Worm (Caenorhabditis elegans): Measurements from ENCODE around the gene H06I04.6.
A peak's percentile ranks its signal among the peaks of the same experiment; 100 is the strongest.

Gene H06I04.6

DNA sequence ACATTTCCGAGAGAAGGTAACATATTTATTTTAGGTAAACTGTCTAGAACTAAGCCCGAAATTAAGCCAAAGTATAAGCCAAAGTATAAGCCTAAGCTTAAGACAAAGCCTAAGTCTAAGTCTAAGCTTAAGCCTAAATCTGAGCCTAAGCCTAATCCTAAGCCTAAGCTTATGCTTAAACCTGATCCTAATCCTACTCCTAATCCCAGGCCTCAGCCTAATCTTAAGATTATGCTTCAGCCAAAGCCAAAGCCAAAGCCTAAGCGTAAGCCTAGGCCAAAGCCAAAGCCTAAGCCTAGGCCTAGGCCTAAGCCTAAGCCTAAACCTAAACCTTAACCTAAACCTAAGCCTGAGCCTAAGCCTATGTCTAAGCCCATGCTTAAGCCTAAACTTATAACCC, 8.3 kb downstream of the H06I04.6 start:
- TF ChIP-seq dve-1 (tag; optimal IDR thresholded peaks at IDR 0.05) (peak; percentile 99), hlh-15 (tag; optimal IDR thresholded peaks at IDR 0.05) (no peak), fkh-10 (GFP tag; optimal IDR thresholded peaks at IDR 0.05) (no peak), ama-1 (optimal IDR thresholded peaks at IDR 0.05) (no peak), npax-4 (tag; optimal IDR thresholded peaks at IDR 0.05) (no peak)

DNA sequence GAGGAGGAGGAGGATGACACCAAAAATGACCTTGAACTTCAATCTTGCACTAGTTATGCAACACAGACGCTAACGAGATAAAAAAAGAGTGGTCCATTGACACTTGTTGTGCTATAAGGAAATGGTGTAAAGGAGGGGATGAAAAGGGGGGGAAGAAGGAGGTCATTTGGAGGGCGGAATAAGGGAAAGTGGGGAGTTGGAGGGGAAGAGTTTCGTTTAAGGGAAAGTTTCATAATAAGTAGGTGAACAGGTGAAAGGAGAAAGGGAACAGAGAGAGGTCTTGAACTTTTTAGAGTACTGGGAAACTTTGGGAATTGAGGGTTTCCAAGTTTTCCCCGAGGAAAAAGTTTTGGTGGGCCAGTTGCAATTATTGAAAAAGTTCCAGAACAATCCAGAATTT, 16.2 kb downstream of the H06I04.6 start:
- no peak for TF ChIP-seq elt-4 (tag; optimal IDR thresholded peaks at IDR 0.05)

DNA sequence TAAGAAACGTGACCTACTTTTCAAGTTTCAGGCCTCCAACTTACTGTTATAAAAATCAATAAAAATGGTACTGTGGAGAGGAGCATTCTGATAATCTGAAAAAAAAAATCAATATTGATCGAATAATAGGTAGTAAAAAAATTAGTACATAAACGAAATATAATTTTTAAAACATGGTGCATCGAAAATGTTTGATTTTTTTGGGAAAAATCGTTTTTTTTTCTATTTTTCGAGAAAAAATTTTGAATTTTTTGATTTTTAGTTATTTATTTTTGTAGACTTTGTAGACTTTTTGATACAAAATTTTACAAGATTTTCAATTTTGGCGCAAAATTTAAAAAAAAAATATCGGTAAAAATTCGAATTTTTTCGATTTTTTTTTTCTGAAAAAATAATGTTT, 17.1 kb downstream of the H06I04.6 start, which contains the start of gene cutl-25:
TSS of gene cutl-25 (minus strand) at position 101 of the 400 bp plus-strand sequence.
- TF ChIP-seq hlh-13 (GFP tag; optimal IDR thresholded peaks at IDR 0.05) (no peak), ceh-2 (tag; optimal IDR thresholded peaks at IDR 0.05) (no peak), Y22D7AL.16 (tag; optimal IDR thresholded peaks at IDR 0.05) (no peak), dmd-4 (tag; optimal IDR thresholded peaks at IDR 0.05; ENCODE audit: borderline replicate concordance) (no peak)

DNA sequence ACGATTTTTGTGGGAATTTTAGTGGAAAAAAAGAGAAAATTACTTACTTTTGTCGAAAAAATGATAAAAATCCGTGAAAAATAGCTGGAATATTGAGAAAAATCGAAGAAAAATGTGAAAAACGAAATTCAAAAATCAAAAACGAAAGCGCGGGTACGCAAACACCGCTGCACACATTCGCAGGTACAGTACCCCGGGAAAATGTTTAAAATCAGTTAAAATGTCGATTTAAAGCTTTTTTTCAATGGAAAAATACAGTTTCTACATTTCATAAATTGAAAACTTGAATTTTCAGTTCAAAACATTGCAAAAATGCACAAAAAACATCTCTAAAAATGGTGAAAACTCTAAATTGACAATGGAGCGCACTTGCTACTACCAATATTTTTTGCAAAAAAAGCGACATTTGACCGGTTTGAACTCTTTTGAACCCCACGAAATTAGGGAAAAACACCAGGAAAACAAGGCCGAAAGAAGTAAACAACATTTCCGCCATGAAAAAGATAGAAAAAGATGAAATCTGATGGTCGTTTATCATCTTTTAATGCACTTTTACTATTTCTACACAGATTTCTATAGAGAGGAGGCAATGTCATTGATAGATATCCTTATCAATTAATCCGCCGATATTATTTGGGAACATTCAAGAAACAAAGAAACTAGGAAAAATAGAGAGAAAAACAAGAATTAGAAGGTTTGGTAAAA, 23.3 kb downstream of the H06I04.6 start, which contains the start of gene daf-2:
TSS of gene daf-2 (minus strand) at position 112 of the 705 bp plus-strand sequence.
- TF ChIP-seq mec-3 (tag; optimal IDR thresholded peaks at IDR 0.05; ENCODE audit: borderline replicate concordance): no peak
- no peak for TF ChIP-seq ceh-31 (tag; optimal IDR thresholded peaks at IDR 0.05)
- no peak for TF ChIP-seq hlh-13 (GFP tag; optimal IDR thresholded peaks at IDR 0.05)

DNA sequence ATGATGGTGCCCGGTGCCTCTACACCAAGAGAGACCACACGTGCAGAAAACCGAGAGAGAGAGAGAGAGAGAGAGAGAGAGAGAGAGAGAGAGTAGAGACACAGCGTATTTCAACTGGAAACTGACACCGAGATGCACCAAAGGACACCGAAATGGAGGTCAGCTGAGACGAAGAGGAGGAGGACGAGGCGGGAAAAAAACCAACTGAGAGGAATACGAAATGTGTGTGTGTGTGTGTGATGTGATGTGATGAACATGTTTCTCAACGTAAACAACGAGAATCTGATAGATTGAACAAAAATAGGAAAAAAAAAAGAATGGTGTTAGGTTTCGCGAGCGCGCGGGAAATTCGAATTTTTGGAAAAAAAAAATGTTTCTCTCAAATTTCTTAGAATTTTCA, 26.8 kb downstream of the H06I04.6 start:
- TF ChIP-seq tbx-2 (tag; optimal IDR thresholded peaks at IDR 0.05): peak; percentile 42
- no peak for TF ChIP-seq pat-9 (tag; optimal IDR thresholded peaks at IDR 0.05)
- TF ChIP-seq ceh-34 (tag; optimal IDR thresholded peaks at IDR 0.05): peak; percentile 69
- TF ChIP-seq unc-42 (tag; optimal IDR thresholded peaks at IDR 0.05): peak; percentile 31
- TF ChIP-seq ceh-24 (tag; optimal IDR thresholded peaks at IDR 0.05): no peak
- TF ChIP-seq dve-1 (tag; optimal IDR thresholded peaks at IDR 0.05): no peak
- TF ChIP-seq nfya-1 (tag; optimal IDR thresholded peaks at IDR 0.05): peak; percentile 35
- TF ChIP-seq ceh-18 (tag; optimal IDR thresholded peaks at IDR 0.05): peak; percentile 54
- TF ChIP-seq ceh-31 (tag; optimal IDR thresholded peaks at IDR 0.05): peak; percentile 34
- TF ChIP-seq rnt-1 (tag; optimal IDR thresholded peaks at IDR 0.05): no peak
- TF ChIP-seq sox-4 (tag; optimal IDR thresholded peaks at IDR 0.05): no peak
- peak; percentile 47 for TF ChIP-seq hlh-30 (tag; optimal IDR thresholded peaks at IDR 0.05; ENCODE audit: insufficient read depth)

DNA sequence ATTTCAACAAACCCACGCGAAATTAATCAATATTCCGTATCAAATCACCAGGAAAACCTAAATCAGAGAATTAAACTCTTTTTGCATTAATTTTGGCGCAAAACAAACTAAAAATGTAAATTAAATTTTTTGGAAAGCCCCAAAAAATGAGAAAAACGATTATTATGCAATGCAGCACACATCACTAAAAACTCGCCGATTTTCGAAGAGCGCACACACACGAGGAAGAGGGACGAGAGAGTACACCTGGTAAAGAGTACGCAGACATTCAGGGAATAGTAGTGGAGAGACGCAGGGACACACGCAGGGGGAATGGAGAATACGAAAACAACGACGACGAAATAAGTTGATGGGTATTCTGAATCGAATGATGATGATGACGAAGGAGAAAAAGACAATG, 28.2 kb downstream of the H06I04.6 start:
- peak; percentile 3 for TF ChIP-seq eyg-1 (tag; optimal IDR thresholded peaks at IDR 0.05)
- TF ChIP-seq Y22D7AL.16 (tag; optimal IDR thresholded peaks at IDR 0.05): no peak
- peak; percentile 37 for TF ChIP-seq tbx-2 (tag; optimal IDR thresholded peaks at IDR 0.05)
- no peak for TF ChIP-seq rnt-1 (tag; optimal IDR thresholded peaks at IDR 0.05)
- TF ChIP-seq unc-42 (tag; optimal IDR thresholded peaks at IDR 0.05): peak; percentile 51
- no peak for TF ChIP-seq ttx-3 (tag; optimal IDR thresholded peaks at IDR 0.05)
- peak; percentile 65 for TF ChIP-seq nfya-1 (tag; optimal IDR thresholded peaks at IDR 0.05)
- TF ChIP-seq ceh-14 (tag; optimal IDR thresholded peaks at IDR 0.05): peak; percentile 15
- TF ChIP-seq hlh-6 (tag; optimal IDR thresholded peaks at IDR 0.05): no peak
- peak; percentile 53 for TF ChIP-seq ceh-31 (tag; optimal IDR thresholded peaks at IDR 0.05)
- no peak for TF ChIP-seq fkh-6 (tag; optimal IDR thresholded peaks at IDR 0.05)
- TF ChIP-seq ceh-18 (tag; optimal IDR thresholded peaks at IDR 0.05): peak; percentile 33
- no peak for TF ChIP-seq lin-11 (tag; optimal IDR thresholded peaks at IDR 0.05)
- TF ChIP-seq unc-55 (GFP tag; optimal IDR thresholded peaks at IDR 0.05): peak; percentile 49
- peak; percentile 69 for TF ChIP-seq hlh-30 (tag; optimal IDR thresholded peaks at IDR 0.05; ENCODE audit: insufficient read depth)

Data from whole organism, late embryonic.